Fruit fly (Drosophila melanogaster): ENCODE measurements around the gene CG7560.

CG7560 gene

DNA sequence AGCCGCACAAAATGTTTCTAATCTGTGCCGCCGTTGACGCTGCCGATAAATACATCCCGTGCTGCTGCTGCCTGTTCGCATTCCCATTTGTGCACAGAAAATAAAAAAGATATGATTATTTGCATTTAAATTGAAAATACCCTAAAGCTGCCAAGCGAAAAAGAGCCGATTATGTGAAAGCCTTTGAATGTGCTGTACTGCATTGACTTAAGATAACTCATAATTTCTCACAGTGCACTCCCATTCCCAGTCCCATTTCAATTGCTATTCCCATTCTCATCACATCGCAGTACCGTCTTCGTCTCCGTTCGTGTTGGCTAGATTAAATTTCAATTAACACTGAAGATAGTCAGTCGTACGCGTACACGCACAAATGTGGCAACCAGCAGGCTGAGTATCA, 24.0 kb downstream of the CG7560 start (continued):
- no peak for TF ChIP-seq kay (GFP tag; optimal IDR thresholded peaks at IDR 0.05)
- no peak for TF ChIP-seq Jarid2 (GFP tag; optimal IDR thresholded peaks at IDR 0.05)
- TF ChIP-seq CG11504 (tag; optimal IDR thresholded peaks at IDR 0.05): peak; percentile 64
- TF ChIP-seq CG3281 (GFP tag; optimal IDR thresholded peaks at IDR 0.05): peak; percentile 24
- peak; percentile 89 for TF ChIP-seq ci (GFP tag; IDR thresholded peaks at IDR 0.05)
- peak; percentile 65 for TF ChIP-seq CG18599 (GFP tag; optimal IDR thresholded peaks at IDR 0.05)
- peak; percentile 42 for TF ChIP-seq CG9609 (GFP tag; optimal IDR thresholded peaks at IDR 0.05)
- TF ChIP-seq bcd (GFP tag; optimal IDR thresholded peaks at IDR 0.05): peak; percentile 47
- TF ChIP-seq z (GFP tag; IDR thresholded peaks at IDR 0.05): no peak
- peak; percentile 32 for TF ChIP-seq CG17829 (tag; optimal IDR thresholded peaks at IDR 0.05)
- TF ChIP-seq CG17385 (GFP tag; optimal IDR thresholded peaks at IDR 0.05): peak; percentile 25
- TF ChIP-seq CG16863 (GFP tag; optimal IDR thresholded peaks at IDR 0.05): peak; percentile 57
- no peak for TF ChIP-seq CG11093 (GFP tag; IDR thresholded peaks at IDR 0.05)
- peak; percentile 58 for TF ChIP-seq dmrt99B (tag; optimal IDR thresholded peaks at IDR 0.05)
- TF ChIP-seq BtbVII (GFP tag; optimal IDR thresholded peaks at IDR 0.05): no peak
- TF ChIP-seq unc-4 (GFP tag; IDR thresholded peaks at IDR 0.05; ENCODE audit: partially characterized antibody): no peak
- TF ChIP-seq CG13424 (tag; optimal IDR thresholded peaks at IDR 0.05): peak; percentile 36
- no peak for TF ChIP-seq Max (GFP tag; optimal IDR thresholded peaks at IDR 0.05)
- no peak for TF ChIP-seq run (tag; optimal IDR thresholded peaks at IDR 0.05)
- no peak for TF ChIP-seq NK7.1 (GFP tag; optimal IDR thresholded peaks at IDR 0.05)
- peak; percentile 48 for TF ChIP-seq CG4820 (GFP tag; optimal IDR thresholded peaks at IDR 0.05)
- peak; percentile 57 for TF ChIP-seq lilli (GFP tag; optimal IDR thresholded peaks at IDR 0.05)
- no peak for TF ChIP-seq wek (GFP tag; optimal IDR thresholded peaks at IDR 0.05)
- peak; percentile 38 for TF ChIP-seq CG6254 (GFP tag; optimal IDR thresholded peaks at IDR 0.05)
- peak; percentile 13 for TF ChIP-seq CG12236 (GFP tag; optimal IDR thresholded peaks at IDR 0.05)
- TF ChIP-seq CG4707 (GFP tag; optimal IDR thresholded peaks at IDR 0.05): no peak
- TF ChIP-seq lola (GFP tag; optimal IDR thresholded peaks at IDR 0.05): peak in 1 of 3 experiments; percentile 32
- no peak for TF ChIP-seq CG8290 (GFP tag; optimal IDR thresholded peaks at IDR 0.05)
- TF ChIP-seq CG8290 (tag; optimal IDR thresholded peaks at IDR 0.05): no peak
- no peak for TF ChIP-seq Atf3 (GFP tag; optimal IDR thresholded peaks at IDR 0.05)
- no peak for TF ChIP-seq CG8359 (GFP tag; optimal IDR thresholded peaks at IDR 0.05; ENCODE audit: borderline replicate concordance)
- TF ChIP-seq stc (GFP tag; IDR thresholded peaks at IDR 0.05): 0 out of 2 replicates have a peak, but pooled peaks have one; percentile 21
- TF ChIP-seq Dek (tag; optimal IDR thresholded peaks at IDR 0.05): no peak
- TF ChIP-seq salm (tag; optimal IDR thresholded peaks at IDR 0.05): no peak
- no peak for TF ChIP-seq CG34376 (GFP tag; optimal IDR thresholded peaks at IDR 0.05)
- no peak for TF ChIP-seq sna (GFP tag; IDR thresholded peaks at IDR 0.05; ENCODE audit: partially characterized antibody)
- TF ChIP-seq CG2202 (tag; optimal IDR thresholded peaks at IDR 0.05): no peak
- TF ChIP-seq CG8281 (tag; optimal IDR thresholded peaks at IDR 0.05): no peak
- TF ChIP-seq pita (GFP tag; optimal IDR thresholded peaks at IDR 0.05): no peak
- no peak for TF ChIP-seq HLH4C (GFP tag; IDR thresholded peaks at IDR 0.05; ENCODE audit: partially characterized antibody)
- TF ChIP-seq CG9727 (GFP tag; optimal IDR thresholded peaks at IDR 0.05): peak; percentile 56
- no peak for TF ChIP-seq CG14965 (GFP tag; optimal IDR thresholded peaks at IDR 0.05; ENCODE audit: borderline replicate concordance)
- TF ChIP-seq sens (GFP tag): peak; percentile 93
- no peak for TF ChIP-seq trem (tag; optimal IDR thresholded peaks at IDR 0.05)
- no peak for TF ChIP-seq inv (GFP tag; IDR thresholded peaks at IDR 0.05; ENCODE audit: partially characterized antibody)
- peak; percentile 66 for TF ChIP-seq CG9932 (GFP tag; IDR thresholded peaks at IDR 0.05)
- TF ChIP-seq CG14441 (GFP tag; IDR thresholded peaks at IDR 0.05): peak; percentile 56
- peak; percentile 38; the same call in 1 of the 2 replicates for TF ChIP-seq E2f1 (GFP tag; IDR thresholded peaks at IDR 0.05)
- TF ChIP-seq Dip2 (GFP tag; IDR thresholded peaks at IDR 0.05): no peak
- TF ChIP-seq sens-2 (GFP tag; IDR thresholded peaks at IDR 0.05): peak; percentile 56; the same call in 1 of the 2 replicates
- peak; percentile 67 for TF ChIP-seq CG6689 (GFP tag; IDR thresholded peaks at IDR 0.05)
